Fruit fly (Drosophila melanogaster): ENCODE measurements around the gene CG8745.
A peak's percentile ranks its signal among the peaks of the same experiment; 100 is the strongest.

- TF ChIP-seq Lpt (GFP tag; optimal IDR thresholded peaks at IDR 0.05) = no peak
- TF ChIP-seq Sox102F (GFP tag; optimal IDR thresholded peaks at IDR 0.05) = no peak
- TF ChIP-seq CG32006 (GFP tag; optimal IDR thresholded peaks at IDR 0.05) = peak; percentile 76
- TF ChIP-seq CG6854 (GFP tag; optimal IDR thresholded peaks at IDR 0.05) = no peak
- no peak for TF ChIP-seq dac (GFP tag; optimal IDR thresholded peaks at IDR 0.05)
- TF ChIP-seq spab (GFP tag; optimal IDR thresholded peaks at IDR 0.05) = no peak
Measured at dm6 chr3L:13911649-13912260, 45.0 kb upstream of the CG8745 start.
